In genomic region chrX:11937343-11937935, ce11 we compare ENCODE assay signal across 4 worm cellular contexts.
TF ChIP-seq lines count a peak whose summit lies in the region.

No protein-coding gene starts in this region.

TF ChIP-seq in whole organism, L2 larva, 48 proteins besides CTCF, POLR2A, EP300 and RAD21 (continues in another document):
- peak; percentile 75 for TF ChIP-seq mbf-1 (tag; optimal IDR thresholded peaks at IDR 0.05; lab: Kevin White, UChicago)
- peak; percentile 99 for TF ChIP-seq sma-9 (GFP tag; optimal IDR thresholded peaks at IDR 0.05; lab: Kevin White, UChicago)
- TF ChIP-seq sma-9 (tag; optimal IDR thresholded peaks at IDR 0.05; lab: Kevin White, UChicago) = no peak
- TF ChIP-seq ceh-82 (tag; optimal IDR thresholded peaks at IDR 0.05; lab: Kevin White, UChicago) = peak; percentile 96
- TF ChIP-seq nhr-77 (tag; optimal IDR thresholded peaks at IDR 0.05; lab: Kevin White, UChicago) = peak; percentile 98
- peak; percentile 98 for TF ChIP-seq fos-1 (tag; optimal IDR thresholded peaks at IDR 0.05; lab: Kevin White, UChicago)
- peak; percentile 90 to 92 for TF ChIP-seq mdl-1 (tag; optimal IDR thresholded peaks at IDR 0.05; lab: Kevin White, UChicago)
- peak; percentile 75 for TF ChIP-seq dmd-4 (tag; optimal IDR thresholded peaks at IDR 0.05; lab: Kevin White, UChicago)
- no peak for TF ChIP-seq peb-1 (tag; optimal IDR thresholded peaks at IDR 0.05; lab: Kevin White, UChicago)
- TF ChIP-seq nhr-237 (tag; optimal IDR thresholded peaks at IDR 0.05; lab: Kevin White, UChicago) = peak; percentile 96
- peak; percentile 98 for TF ChIP-seq mab-5 (tag; optimal IDR thresholded peaks at IDR 0.05; lab: Kevin White, UChicago)
- peak; percentile 91 for TF ChIP-seq snpc-4 (tag; optimal IDR thresholded peaks at IDR 0.05; lab: Kevin White, UChicago)
- TF ChIP-seq ztf-11 (tag; optimal IDR thresholded peaks at IDR 0.05; lab: Kevin White, UChicago) = peak; percentile 77
- peak; percentile 62 for TF ChIP-seq nhr-11 (tag; optimal IDR thresholded peaks at IDR 0.05; lab: Kevin White, UChicago)
- TF ChIP-seq ZK546.5 (tag; optimal IDR thresholded peaks at IDR 0.05; lab: Kevin White, UChicago) = peak; percentile 71
- peak; percentile 96 for TF ChIP-seq zag-1 (tag; optimal IDR thresholded peaks at IDR 0.05; lab: Kevin White, UChicago)
- TF ChIP-seq sem-4 (tag; optimal IDR thresholded peaks at IDR 0.05; lab: Kevin White, UChicago) = peak; percentile 97
- TF ChIP-seq elt-1 (tag; optimal IDR thresholded peaks at IDR 0.05; lab: Kevin White, UChicago) = no peak
- peak; percentile 99 for TF ChIP-seq crh-2 (tag; optimal IDR thresholded peaks at IDR 0.05; lab: Kevin White, UChicago)
- TF ChIP-seq lin-13 (GFP tag; optimal IDR thresholded peaks at IDR 0.05; lab: Kevin White, UChicago) = peak; percentile 99
- peak; percentile 98 for TF ChIP-seq skn-1 (tag; optimal IDR thresholded peaks at IDR 0.05; lab: Kevin White, UChicago)
- peak; percentile 98 for TF ChIP-seq C34F6.9 (tag; optimal IDR thresholded peaks at IDR 0.05; lab: Kevin White, UChicago)
- TF ChIP-seq Y55F3AM.14 (GFP tag; optimal IDR thresholded peaks at IDR 0.05; lab: Kevin White, UChicago) = peak; percentile 92

TF ChIP-seq in whole organism, L4 larva, 104 proteins besides CTCF, POLR2A, EP300 and RAD21 (continues in another document):
- TF ChIP-seq zag-1 (tag; optimal IDR thresholded peaks at IDR 0.05; lab: Kevin White, UChicago) (peak; percentile 94), D1046.2 (GFP tag; IDR thresholded peaks at IDR 0.05; lab: Robert Waterston, UW) (peak; percentile 89; the same call in 1 of the 2 replicates), zip-11 (GFP tag; IDR thresholded peaks at IDR 0.05; lab: Robert Waterston, UW) (no peak), Y48G9A.11 (GFP tag; IDR thresholded peaks at IDR 0.05; lab: Robert Waterston, UW) (no peak; the same call in 1 of the 2 replicates), php-3 (GFP tag; IDR thresholded peaks at IDR 0.05; lab: Robert Waterston, UW) (peak; percentile 96), ZK546.5 (tag; optimal IDR thresholded peaks at IDR 0.05; lab: Kevin White, UChicago) (peak; percentile 31 to 75), dmd-9 (GFP tag; IDR thresholded peaks at IDR 0.05; lab: Robert Waterston, UW) (peak; percentile 88), lin-15B (tag; optimal IDR thresholded peaks at IDR 0.05; lab: Kevin White, UChicago) (peak; percentile 41), sdz-12 (GFP tag; optimal IDR thresholded peaks at IDR 0.05; lab: Kevin White, UChicago) (peak; percentile 91), mxl-2 (GFP tag; conservative IDR thresholded peaks at IDR 0.05; lab: Robert Waterston, UW) (peak; percentile 84), nhr-6 (tag; optimal IDR thresholded peaks at IDR 0.05; lab: Kevin White, UChicago) (peak; percentile 98), ama-1 (optimal IDR thresholded peaks at IDR 0.05; lab: Kevin White, UChicago) (no peak), lsy-2 (tag; optimal IDR thresholded peaks at IDR 0.05; lab: Kevin White, UChicago) (peak; percentile 96 to 97), F10B5.3 (tag; optimal IDR thresholded peaks at IDR 0.05; lab: Kevin White, UChicago) (peak; percentile 96), daf-19 (GFP tag; conservative IDR thresholded peaks at IDR 0.05; lab: Robert Waterston, UW) (peak; percentile 96), ceh-28 (tag; optimal IDR thresholded peaks at IDR 0.05; lab: Kevin White, UChicago) (peak; percentile 99), madf-9 (GFP tag; conservative IDR thresholded peaks at IDR 0.05; lab: Robert Waterston, UW) (peak; percentile 97), cey-2 (tag; optimal IDR thresholded peaks at IDR 0.05; lab: Kevin White, UChicago; ENCODE audit: borderline replicate concordance, insufficient read depth) (peak; percentile 55), ztf-7 (tag; optimal IDR thresholded peaks at IDR 0.05; lab: Kevin White, UChicago) (peak; percentile 97), dpl-1 (GFP tag; optimal IDR thresholded peaks at IDR 0.05; lab: Kevin White, UChicago) (peak; percentile 76), daf-8 (GFP tag; IDR thresholded peaks at IDR 0.05; lab: Robert Waterston, UW) (no peak), mep-1 (tag; optimal IDR thresholded peaks at IDR 0.05; lab: Kevin White, UChicago) (peak; percentile 100), T20F7.1 (GFP tag; optimal IDR thresholded peaks at IDR 0.05; lab: Kevin White, UChicago) (peak; percentile 91)

TF ChIP-seq in whole organism, late embryonic, 69 proteins besides CTCF, POLR2A, EP300 and RAD21 (continues in another document):
- TF ChIP-seq ceh-19 (GFP tag; optimal IDR thresholded peaks at IDR 0.05; lab: Kevin White, UChicago) (peak; percentile 53), Y22D7AL.16 (tag; optimal IDR thresholded peaks at IDR 0.05; lab: Kevin White, UChicago) (no peak), madf-2 (tag; optimal IDR thresholded peaks at IDR 0.05; lab: Kevin White, UChicago) (peak; percentile 73), ceh-14 (tag; optimal IDR thresholded peaks at IDR 0.05; lab: Kevin White, UChicago) (peak; percentile 52), unc-55 (GFP tag; optimal IDR thresholded peaks at IDR 0.05; lab: Kevin White, UChicago) (no peak), ets-4 (tag; optimal IDR thresholded peaks at IDR 0.05; lab: Kevin White, UChicago) (peak; percentile 18), nfya-1 (tag; optimal IDR thresholded peaks at IDR 0.05; lab: Kevin White, UChicago) (no peak), hlh-13 (GFP tag; optimal IDR thresholded peaks at IDR 0.05; lab: Kevin White, UChicago) (no peak), pag-3 (tag; optimal IDR thresholded peaks at IDR 0.05; lab: Kevin White, UChicago; ENCODE audit: borderline replicate concordance) (no peak), pax-1 (tag; optimal IDR thresholded peaks at IDR 0.05; lab: Kevin White, UChicago) (peak; percentile 92), ceh-24 (tag; optimal IDR thresholded peaks at IDR 0.05; lab: Kevin White, UChicago) (no peak), pqm-1 (tag; optimal IDR thresholded peaks at IDR 0.05; lab: Kevin White, UChicago) (peak; percentile 85), K09A11.1 (tag; optimal IDR thresholded peaks at IDR 0.05; lab: Kevin White, UChicago; ENCODE audit: insufficient read depth) (peak; percentile 87), tbx-2 (tag; optimal IDR thresholded peaks at IDR 0.05; lab: Kevin White, UChicago) (peak; percentile 89), ceh-2 (tag; optimal IDR thresholded peaks at IDR 0.05; lab: Kevin White, UChicago) (peak; percentile 74), unc-86 (tag; optimal IDR thresholded peaks at IDR 0.05; lab: Kevin White, UChicago) (peak; percentile 85), unc-42 (tag; optimal IDR thresholded peaks at IDR 0.05; lab: Kevin White, UChicago) (peak; percentile 90), T23F11.4 (GFP tag; optimal IDR thresholded peaks at IDR 0.05; lab: Kevin White, UChicago) (peak; percentile 1), fkh-10 (GFP tag; optimal IDR thresholded peaks at IDR 0.05; lab: Kevin White, UChicago) (peak; percentile 57), ttx-3 (tag; optimal IDR thresholded peaks at IDR 0.05; lab: Kevin White, UChicago) (peak; percentile 53), hlh-8 (tag; optimal IDR thresholded peaks at IDR 0.05; lab: Kevin White, UChicago) (peak; percentile 45), nhr-11 (tag; optimal IDR thresholded peaks at IDR 0.05; lab: Kevin White, UChicago) (peak; percentile 92), ceh-22 (tag; optimal IDR thresholded peaks at IDR 0.05; lab: Kevin White, UChicago) (peak; percentile 13), ceh-34 (tag; optimal IDR thresholded peaks at IDR 0.05; lab: Kevin White, UChicago) (peak; percentile 86), C38D4.7 (GFP tag; optimal IDR thresholded peaks at IDR 0.05; lab: Kevin White, UChicago) (no peak), odd-2 (tag; optimal IDR thresholded peaks at IDR 0.05; lab: Kevin White, UChicago) (no peak)

TF ChIP-seq in whole organism, mixed stage, embryonic, 35 proteins besides CTCF, POLR2A, EP300 and RAD21 (continues in another document):
- TF ChIP-seq ceh-39 (tag; optimal IDR thresholded peaks at IDR 0.05; lab: Kevin White, UChicago) = peak; percentile 95
- TF ChIP-seq nhr-76 (tag; optimal IDR thresholded peaks at IDR 0.05; lab: Kevin White, UChicago) = peak; percentile 75
- peak; percentile 59 for TF ChIP-seq ceh-83 (GFP tag; optimal IDR thresholded peaks at IDR 0.05; lab: Kevin White, UChicago)
- no peak for TF ChIP-seq snpc-4 (tag; optimal IDR thresholded peaks at IDR 0.05; lab: Kevin White, UChicago)
- peak; percentile 88 for TF ChIP-seq lsy-2 (tag; optimal IDR thresholded peaks at IDR 0.05; lab: Kevin White, UChicago)
- TF ChIP-seq ham-2 (GFP tag; optimal IDR thresholded peaks at IDR 0.05; lab: Kevin White, UChicago) = peak; percentile 28
- peak; percentile 96 for TF ChIP-seq mep-1 (tag; optimal IDR thresholded peaks at IDR 0.05; lab: Kevin White, UChicago)
- peak; percentile 59 for TF ChIP-seq tbx-8 (GFP tag; optimal IDR thresholded peaks at IDR 0.05; lab: Kevin White, UChicago)
- peak; percentile 43 for TF ChIP-seq mls-2 (tag; optimal IDR thresholded peaks at IDR 0.05; lab: Kevin White, UChicago)
- TF ChIP-seq nhr-2 (tag; optimal IDR thresholded peaks at IDR 0.05; lab: Kevin White, UChicago) = no peak
- TF ChIP-seq elt-1 (tag; optimal IDR thresholded peaks at IDR 0.05; lab: Kevin White, UChicago; ENCODE audit: borderline replicate concordance, insufficient read depth) = no peak
- no peak for TF ChIP-seq sem-2 (GFP tag; optimal IDR thresholded peaks at IDR 0.05; lab: Kevin White, UChicago)
- peak; percentile 97 for TF ChIP-seq ztf-11 (tag; optimal IDR thresholded peaks at IDR 0.05; lab: Kevin White, UChicago)
- peak; percentile 79 for TF ChIP-seq nhr-12 (tag; optimal IDR thresholded peaks at IDR 0.05; lab: Kevin White, UChicago)
- TF ChIP-seq drap-1 (GFP tag; optimal IDR thresholded peaks at IDR 0.05; lab: Kevin White, UChicago) = peak; percentile 95
- peak; percentile 55 for TF ChIP-seq nhr-28 (tag; optimal IDR thresholded peaks at IDR 0.05; lab: Kevin White, UChicago)
- TF ChIP-seq elt-3 (tag; optimal IDR thresholded peaks at IDR 0.05; lab: Kevin White, UChicago) = peak; percentile 88
- no peak for TF ChIP-seq bed-3 (GFP tag; optimal IDR thresholded peaks at IDR 0.05; lab: Kevin White, UChicago)
- TF ChIP-seq M03D4.4 (tag; optimal IDR thresholded peaks at IDR 0.05; lab: Kevin White, UChicago) = peak; percentile 53
- TF ChIP-seq hlh-1 (tag; optimal IDR thresholded peaks at IDR 0.05; lab: Kevin White, UChicago) = peak; percentile 85
- peak; percentile 89 for TF ChIP-seq unc-120 (tag; optimal IDR thresholded peaks at IDR 0.05; lab: Kevin White, UChicago; ENCODE audit: poor library complexity, severe bottlenecking)
- TF ChIP-seq lin-13 (tag; optimal IDR thresholded peaks at IDR 0.05; lab: Kevin White, UChicago) = peak; percentile 78
- TF ChIP-seq ceh-43 (GFP tag; optimal IDR thresholded peaks at IDR 0.05; lab: Kevin White, UChicago) = peak; percentile 47
- TF ChIP-seq cnd-1 (tag; optimal IDR thresholded peaks at IDR 0.05; lab: Kevin White, UChicago) = peak; percentile 86
- no peak for TF ChIP-seq zip-8 (tag; optimal IDR thresholded peaks at IDR 0.05; lab: Kevin White, UChicago)
- peak; percentile 92 for TF ChIP-seq pha-4 (tag; optimal IDR thresholded peaks at IDR 0.05; lab: Kevin White, UChicago)
- peak; percentile 44 for TF ChIP-seq blmp-1 (tag; optimal IDR thresholded peaks at IDR 0.05; lab: Kevin White, UChicago)
- TF ChIP-seq nhr-237 (tag; optimal IDR thresholded peaks at IDR 0.05; lab: Kevin White, UChicago) = peak; percentile 99
- TF ChIP-seq sptf-1 (tag; optimal IDR thresholded peaks at IDR 0.05; lab: Kevin White, UChicago) = peak; percentile 87
